Worm (Caenorhabditis elegans) whole organism, L3 larva: Measurements from ENCODE around the gene T21B4.15.

ENCODE experiments used
- ZK546.5 ChIP-seq: sonication (generic microtip); optimal IDR thresholded peaks from 2 replicates; lab custom pipeline; 2017; ENCODE audit warnings: missing biosample characterization, missing genetic modification characterization
- aly-2 ChIP-seq: fragments of 150-350 bp; optimal IDR thresholded peaks from 2 replicates; lab custom pipeline; 2014; ENCODE audit warnings: missing biosample characterization, missing genetic modification characterization
- ama-1 ChIP-seq: fragments of 150-350 bp; optimal IDR thresholded peaks from 2 replicates; lab custom pipeline; 2018
- ceh-28 ChIP-seq: fragments of 150-350 bp; optimal IDR thresholded peaks from 2 replicates; lab custom pipeline; 2014; ENCODE audit warnings: missing biosample characterization, missing genetic modification reagents, missing genetic modification characterization
- ceh-82 ChIP-seq: fragments of 150-350 bp; optimal IDR thresholded peaks from 2 replicates; lab custom pipeline; 2014; ENCODE audit warnings: missing biosample characterization, missing genetic modification characterization
- ceh-9 ChIP-seq: sonication (generic microtip); optimal IDR thresholded peaks from 2 replicates; lab custom pipeline; 2018; ENCODE audit warnings: missing biosample characterization, missing genetic modification characterization
- daf-12 ChIP-seq: fragments of 150-350 bp; optimal IDR thresholded peaks from 2 replicates; lab custom pipeline; 2014; ENCODE audit warnings: missing biosample characterization, missing genetic modification reagents, missing genetic modification characterization
- egl-5 ChIP-seq: fragments of 150-350 bp; optimal IDR thresholded peaks from 2 replicates; lab custom pipeline; 2017; ENCODE audit warnings: missing biosample characterization, missing genetic modification reagents, missing genetic modification characterization, inconsistent platforms
- elt-1 ChIP-seq: fragments of 150-350 bp; optimal IDR thresholded peaks from 2 replicates; lab custom pipeline; 2014; ENCODE audit warnings: missing biosample characterization, missing genetic modification characterization
- elt-2 ChIP-seq: sonication (generic microtip); optimal IDR thresholded peaks from 2 replicates; lab custom pipeline; 2016; ENCODE audit warnings: missing genetic modification reagents, mild to moderate bottlenecking, missing genetic modification characterization, missing compliant biosample characterization
- elt-3 ChIP-seq, 3 experiments: fragments of 150-350 bp in 1 of 3; sonication (generic microtip) in 2 of 3; optimal IDR thresholded peaks; 2 replicates in 2 of 3; 4 replicates in 1 of 3; lab custom pipeline; 2014 to 2017; ENCODE audit warnings: missing biosample characterization in 3 of 3, missing genetic modification characterization in 3 of 3
- eor-1 ChIP-seq, 2 experiments: fragments of 150-350 bp; optimal IDR thresholded peaks; 2 replicates each; lab custom pipeline; 2014 to 2018; ENCODE audit warnings: missing biosample characterization in 2 of 2, missing genetic modification characterization in 2 of 2
- fkh-10 ChIP-seq: sonication (generic microtip); optimal IDR thresholded peaks from 2 replicates; lab custom pipeline; 2017; ENCODE audit warnings: missing biosample characterization, missing genetic modification reagents, missing genetic modification characterization
- fkh-2 ChIP-seq: fragments of 150-350 bp; optimal IDR thresholded peaks from 2 replicates; lab custom pipeline; 2014; ENCODE audit warnings: missing biosample characterization, missing genetic modification reagents, missing genetic modification characterization
- fos-1 ChIP-seq: fragments of 150-350 bp; optimal IDR thresholded peaks from 2 replicates; lab custom pipeline; 2014; ENCODE audit warnings: missing biosample characterization, missing genetic modification characterization
- hmg-11 ChIP-seq: sonication (generic microtip); optimal IDR thresholded peaks from 2 replicates; lab custom pipeline; 2016; ENCODE audit warnings: missing genetic modification characterization, missing compliant biosample characterization
- jun-1 ChIP-seq: fragments of 150-350 bp; optimal IDR thresholded peaks from 2 replicates; lab custom pipeline; 2014; ENCODE audit warnings: missing biosample characterization, missing genetic modification reagents, missing genetic modification characterization
- lin-15B ChIP-seq: fragments of 150-350 bp; optimal IDR thresholded peaks from 2 replicates; lab custom pipeline; 2014; ENCODE audit warnings: missing biosample characterization, missing genetic modification characterization
- lin-39 ChIP-seq: fragments of 150-350 bp; optimal IDR thresholded peaks from 2 replicates; lab custom pipeline; 2018; ENCODE audit warnings: missing biosample characterization, missing genetic modification reagents, missing genetic modification characterization
- lsy-12 ChIP-seq: sonication (generic microtip); optimal IDR thresholded peaks from 2 replicates; lab custom pipeline; 2016; ENCODE audit warnings: mild to moderate bottlenecking, missing genetic modification characterization, missing compliant biosample characterization
- mml-1 ChIP-seq: fragments of 150-350 bp; sonication (generic microtip); optimal IDR thresholded peaks from 3 replicates; lab custom pipeline; 2014; ENCODE audit warnings: missing biosample characterization, missing genetic modification characterization
- nfya-1 ChIP-seq: sonication (generic microtip); optimal IDR thresholded peaks from 2 replicates; lab custom pipeline; 2017; ENCODE audit warnings: missing genetic modification characterization, mild to moderate bottlenecking, missing compliant biosample characterization, antibody characterized with exemption, moderate library complexity; ENCODE audit not compliant: insufficient read depth
- nhr-23 ChIP-seq: fragments of 150-350 bp; optimal IDR thresholded peaks from 2 replicates; lab custom pipeline; 2014; ENCODE audit warnings: missing biosample characterization, missing genetic modification reagents, missing genetic modification characterization
- nhr-25 ChIP-seq: sonication (generic microtip); optimal IDR thresholded peaks from 2 replicates; lab custom pipeline; 2017; ENCODE audit warnings: missing biosample characterization, missing genetic modification characterization
- nhr-28 ChIP-seq: fragments of 150-350 bp; optimal IDR thresholded peaks from 2 replicates; lab custom pipeline; 2014; ENCODE audit warnings: missing biosample characterization, missing genetic modification characterization
- nhr-43 ChIP-seq: sonication (generic microtip); optimal IDR thresholded peaks from 2 replicates; lab custom pipeline; 2016; ENCODE audit warnings: mild to moderate bottlenecking, missing genetic modification characterization, missing compliant biosample characterization; ENCODE audit not compliant: poor library complexity, severe bottlenecking
- nhr-67 ChIP-seq: fragments of 150-350 bp; optimal IDR thresholded peaks from 2 replicates; lab custom pipeline; 2014; ENCODE audit warnings: missing biosample characterization, missing genetic modification characterization
- nhr-77 ChIP-seq: fragments of 150-350 bp; optimal IDR thresholded peaks from 2 replicates; lab custom pipeline; 2014; ENCODE audit warnings: missing biosample characterization, missing genetic modification characterization
- pha-4 ChIP-seq: fragments of 150-350 bp; optimal IDR thresholded peaks from 2 replicates; lab custom pipeline; 2014; ENCODE audit warnings: missing biosample characterization, missing genetic modification reagents, missing genetic modification characterization
- sea-2 ChIP-seq: fragments of 150-350 bp; sonication (generic microtip); optimal IDR thresholded peaks from 4 replicates; lab custom pipeline; 2014; ENCODE audit warnings: missing biosample characterization, missing genetic modification reagents, missing genetic modification characterization
- skn-1 ChIP-seq: fragments of 150-350 bp; optimal IDR thresholded peaks from 2 replicates; lab custom pipeline; 2014; ENCODE audit warnings: missing biosample characterization, missing genetic modification characterization
- snpc-4 ChIP-seq: fragments of 150-350 bp; optimal IDR thresholded peaks from 2 replicates; lab custom pipeline; 2014; ENCODE audit warnings: missing biosample characterization, missing genetic modification characterization
- tbx-2 ChIP-seq: sonication (generic microtip); optimal IDR thresholded peaks from 2 replicates; lab custom pipeline; 2016; ENCODE audit warnings: mild to moderate bottlenecking, missing genetic modification characterization, missing compliant biosample characterization
- unc-39 ChIP-seq: sonication (generic microtip); optimal IDR thresholded peaks from 4 replicates; lab custom pipeline; 2017; ENCODE audit warnings: missing biosample characterization, missing genetic modification characterization
- unc-62 ChIP-seq: fragments of 150-350 bp; sonication (generic microtip); optimal IDR thresholded peaks from 4 replicates; lab custom pipeline; 2014; ENCODE audit warnings: missing biosample characterization, missing genetic modification reagents, missing genetic modification characterization
- ztf-11 ChIP-seq: fragments of 150-350 bp; optimal IDR thresholded peaks from 2 replicates; lab custom pipeline; 2014; ENCODE audit warnings: missing biosample characterization, missing genetic modification characterization
- ztf-4 ChIP-seq: fragments of 150-350 bp; optimal IDR thresholded peaks from 2 replicates; lab custom pipeline; 2014; ENCODE audit warnings: missing biosample characterization, missing genetic modification characterization

The T21B4.15 gene

ce11 chrII:12480811-12481210 is 9.2 kb upstream of the T21B4.15 start, which contains the start of gene arrd-9:
arrd-9 (minus strand) TSS chrII:12480911.
- TF ChIP-seq tbx-2 (no peak), lsy-12 (tag; lab: Kevin White, UChicago) (no peak), ceh-28 (tag; lab: Kevin White, UChicago) (no peak), elt-2 (tag; lab: Kevin White, UChicago) (no peak), ceh-9 (no peak), sea-2 (GFP tag; lab: Kevin White, UChicago) (no peak), egl-5 (tag; lab: Kevin White, UChicago) (no peak), jun-1 (tag; lab: Kevin White, UChicago) (no peak), eor-1 (tag; optimal IDR thresholded peaks at IDR 0.05; lab: Kevin White, UChicago) (no peak), fkh-2 (no peak), ama-1 (lab: Kevin White, UChicago) (no peak), hmg-11 (tag; lab: Kevin White, UChicago) (no peak), aly-2 (no peak), snpc-4 (tag; lab: Kevin White, UChicago) (no peak), unc-39 (tag; lab: Kevin White, UChicago) (no peak), nhr-25 (tag; lab: Kevin White, UChicago) (no peak), elt-1 (tag; lab: Kevin White, UChicago) (no peak), ztf-11 (no peak)

ce11 chrII:12481645-12482044 is 8.4 kb upstream of the T21B4.15 start:
- TF ChIP-seq nhr-67 (no peak), ZK546.5 (no peak), ama-1 (lab: Kevin White, UChicago) (no peak), ceh-9 (no peak), tbx-2 (no peak), lin-39 (tag; lab: Kevin White, UChicago) (no peak), jun-1 (tag; lab: Kevin White, UChicago) (no peak), fos-1 (no peak), lin-15B (tag; lab: Kevin White, UChicago) (no peak), nhr-77 (no peak), snpc-4 (tag; lab: Kevin White, UChicago) (no peak), pha-4 (no peak), eor-1 (tag; optimal IDR thresholded peaks at IDR 0.05; lab: Kevin White, UChicago) (no peak), ceh-28 (tag; lab: Kevin White, UChicago) (no peak), nhr-25 (tag; lab: Kevin White, UChicago) (no peak)

- TF ChIP-seq aly-2 (no peak), nhr-28 (tag; lab: Kevin White, UChicago) (no peak), nhr-77 (no peak), ceh-82 (tag; lab: Kevin White, UChicago) (no peak), ZK546.5 (no peak), ztf-4 (tag; lab: Kevin White, UChicago) (no peak), nhr-43 (tag; lab: Kevin White, UChicago) (no peak), lin-15B (tag; lab: Kevin White, UChicago) (no peak), tbx-2 (no peak)
These were observed 7.4 kb upstream of the T21B4.15 start, which contains the start of gene fbxb-102 for ce11 chrII:12482622-12483021. fbxb-102 (plus strand) TSS chrII:12482922.

ce11 chrII:12485060-12485459 is 4.9 kb upstream of the T21B4.15 start, which contains the start of gene F15A4.10:
F15A4.10 (minus strand) TSS chrII:12485160.
- no peak for TF ChIP-seq elt-3 (tag; optimal IDR thresholded peaks at IDR 0.05; lab: Kevin White, UChicago)
- no peak for TF ChIP-seq sea-2 (GFP tag; lab: Kevin White, UChicago)
- TF ChIP-seq skn-1 (tag; lab: Kevin White, UChicago), result no peak
- no peak for TF ChIP-seq ztf-11
- no peak for TF ChIP-seq nhr-23 (tag; lab: Kevin White, UChicago)
- TF ChIP-seq snpc-4 (tag; lab: Kevin White, UChicago), result no peak
- TF ChIP-seq unc-39 (tag; lab: Kevin White, UChicago), result no peak
- no peak for TF ChIP-seq ceh-82 (tag; lab: Kevin White, UChicago)
- no peak for TF ChIP-seq eor-1 (tag; optimal IDR thresholded peaks at IDR 0.05; lab: Kevin White, UChicago)
- no peak for TF ChIP-seq mml-1
- TF ChIP-seq ZK546.5, result no peak

- TF ChIP-seq ztf-11 (no peak), snpc-4 (tag; lab: Kevin White, UChicago) (no peak), daf-12 (tag; lab: Kevin White, UChicago) (no peak), elt-2 (tag; lab: Kevin White, UChicago) (no peak), jun-1 (tag; lab: Kevin White, UChicago) (no peak), nhr-43 (tag; lab: Kevin White, UChicago) (no peak), nfya-1 (tag; lab: Kevin White, UChicago) (no peak), unc-62 (GFP tag; lab: Kevin White, UChicago) (no peak), fkh-10 (GFP tag; lab: Kevin White, UChicago) (no peak), pha-4 (no peak), mml-1 (no peak), nhr-28 (tag; lab: Kevin White, UChicago) (no peak), sea-2 (GFP tag; lab: Kevin White, UChicago) (no peak)
These were observed 1.2 kb upstream of the T21B4.15 start for ce11 chrII:12488810-12489209.
